Worm (Caenorhabditis elegans): ENCODE measurements around the gene snt-2.

DNA sequence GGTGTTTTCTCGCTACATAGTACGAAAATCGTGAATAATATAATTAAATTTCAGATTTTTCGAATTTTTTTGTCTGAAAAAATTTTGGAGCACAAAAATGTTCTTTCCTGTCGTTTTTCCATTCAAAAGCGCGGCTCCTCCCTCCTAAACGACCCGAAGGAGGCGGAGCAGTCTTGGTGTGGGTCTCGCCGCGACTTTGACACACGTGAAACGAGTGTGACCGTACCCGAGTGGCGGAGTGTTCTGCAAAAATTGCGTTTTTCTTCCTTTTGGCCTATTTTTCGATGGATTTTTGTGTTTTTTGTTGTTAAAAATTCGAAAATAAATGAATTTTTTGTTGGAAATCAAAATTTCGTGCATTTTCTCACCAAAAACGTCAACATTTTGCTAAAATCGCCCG, at the start of gene snt-2:
- TF ChIP-seq T22C8.4 (GFP tag; IDR thresholded peaks at IDR 0.05), result no peak
- no peak for TF ChIP-seq ztf-23 (GFP tag; IDR thresholded peaks at IDR 0.05)
- 0 out of 2 replicates have a peak, but pooled peaks have one; percentile 41 for TF ChIP-seq flt-1 (GFP tag; IDR thresholded peaks at IDR 0.05)
- no peak for TF ChIP-seq med-1 (GFP tag; optimal IDR thresholded peaks at IDR 0.05; ENCODE audit: insufficient read depth)
- TF ChIP-seq ztf-29 (GFP tag; IDR thresholded peaks at IDR 0.05), result no peak
- no peak for TF ChIP-seq ref-1 (GFP tag; conservative IDR thresholded peaks at IDR 0.05)
- TF ChIP-seq cog-1 (tag; optimal IDR thresholded peaks at IDR 0.05), result no peak
- no peak for TF ChIP-seq tab-1 (GFP tag; IDR thresholded peaks at IDR 0.05)
- no peak for TF ChIP-seq klf-2 (GFP tag; conservative IDR thresholded peaks at IDR 0.05)
